Worm (Caenorhabditis elegans) whole organism, mixed stage, embryonic: ENCODE data around the gene adt-2.

ENCODE experiments used
- M03D4.4 ChIP-seq: sonication (generic microtip); optimal IDR thresholded peaks from 2 replicates; lab custom pipeline; 2017; ENCODE audit warnings: mild to moderate bottlenecking, missing genetic modification characterization, missing compliant biosample characterization
- ces-1 ChIP-seq: fragments of 150-350 bp; optimal IDR thresholded peaks from 2 replicates; lab custom pipeline; 2014; ENCODE audit warnings: missing biosample characterization, missing genetic modification reagents, missing genetic modification characterization
- elt-3 ChIP-seq: fragments of 150-350 bp; optimal IDR thresholded peaks from 2 replicates; lab custom pipeline; 2014; ENCODE audit warnings: missing biosample characterization, missing genetic modification characterization
- nhr-12 ChIP-seq: fragments of 150-350 bp; optimal IDR thresholded peaks from 2 replicates; lab custom pipeline; 2014; ENCODE audit warnings: missing biosample characterization, missing genetic modification characterization
- nhr-76 ChIP-seq: sonication (generic microtip); optimal IDR thresholded peaks from 2 replicates; lab custom pipeline; 2017; ENCODE audit warnings: missing biosample characterization, missing genetic modification characterization
- pha-4 ChIP-seq: fragments of 150-350 bp; optimal IDR thresholded peaks from 2 replicates; lab custom pipeline; 2018; ENCODE audit warnings: missing biosample characterization, missing genetic modification reagents, missing genetic modification characterization
- snpc-4 ChIP-seq: fragments of 150-350 bp; optimal IDR thresholded peaks from 2 replicates; lab custom pipeline; 2014; ENCODE audit warnings: missing biosample characterization, missing genetic modification characterization
- sptf-1 ChIP-seq: sonication (generic microtip); optimal IDR thresholded peaks from 2 replicates; lab custom pipeline; 2017; ENCODE audit warnings: mild to moderate bottlenecking, missing genetic modification characterization, moderate library complexity, missing compliant biosample characterization

- TF ChIP-seq ces-1 (GFP tag; lab: Kevin White, UChicago) (no peak), sptf-1 (tag; lab: Kevin White, UChicago) (no peak), nhr-76 (no peak), nhr-12 (tag; lab: Kevin White, UChicago) (no peak), elt-3 (tag; lab: Kevin White, UChicago) (no peak), M03D4.4 (tag; lab: Kevin White, UChicago) (no peak), pha-4 (tag; lab: Kevin White, UChicago) (no peak), snpc-4 (tag; lab: Kevin White, UChicago) (no peak)
Measured at ce11 chrX:7554326-7554725, 31.7 kb upstream of the adt-2 start, which contains the start of gene F46C8.8.
